Worm (Caenorhabditis elegans): ENCODE measurements around the gene srt-19.
"Not testable (repeated sequence)": the region's sequence is repeated elsewhere in the genome, so short reads cannot be mapped to it uniquely, and the experiment has no call there.

Gene srt-19

DNA sequence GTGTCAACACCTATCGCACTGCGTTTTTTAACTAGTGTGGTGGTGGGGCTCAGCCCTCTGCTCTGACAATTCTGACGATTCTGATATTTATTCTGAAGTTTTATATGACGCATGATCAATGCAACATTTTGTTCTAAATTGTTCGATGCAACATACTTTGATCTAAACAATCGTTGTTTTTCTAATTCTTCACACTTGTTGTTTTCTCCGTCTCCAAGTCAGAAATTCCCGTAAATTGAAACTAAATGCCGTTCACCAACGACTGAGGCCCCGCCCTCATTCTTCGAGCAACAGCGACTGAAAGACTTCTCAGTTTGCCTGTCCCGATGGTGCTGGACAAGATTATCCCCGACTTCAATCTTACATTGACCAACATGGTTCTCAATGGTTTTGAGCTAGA, at the start of gene srt-19:
srt-19 (plus strand) TSS at position 301 of the 400 bp plus-strand sequence.
- TF ChIP-seq zip-4 (GFP tag; optimal IDR thresholded peaks at IDR 0.05); unc-30 (tag; optimal IDR thresholded peaks at IDR 0.05); isw-1 (GFP tag; IDR thresholded peaks at IDR 0.05): not testable (repeated sequence)

- TF ChIP-seq fkh-4 (tag; optimal IDR thresholded peaks at IDR 0.05; ENCODE audit: borderline replicate concordance) (no peak), ets-5 (GFP tag; IDR thresholded peaks at IDR 0.05) (no peak), pag-3 (tag; optimal IDR thresholded peaks at IDR 0.05; ENCODE audit: borderline replicate concordance, insufficient read depth) (no peak), grh-1 (GFP tag; IDR thresholded peaks at IDR 0.05) (no peak), irx-1 (tag; optimal IDR thresholded peaks at IDR 0.05) (no peak), nhr-77 (tag; optimal IDR thresholded peaks at IDR 0.05) (no peak), nhr-20 (tag; optimal IDR thresholded peaks at IDR 0.05) (no peak), blmp-1 (tag; optimal IDR thresholded peaks at IDR 0.05) (no peak), hpl-2 (GFP tag; optimal IDR thresholded peaks at IDR 0.05) (no peak), ama-1 (optimal IDR thresholded peaks at IDR 0.05) (no peak), efl-1 (optimal IDR thresholded peaks at IDR 0.05) (no peak), efl-1 (GFP tag; optimal IDR thresholded peaks at IDR 0.05 in 1 of 2) (no peak)
Measured at ce11 chrV:4236118-4236517, 48.7 kb upstream of the srt-19 start, which contains the start of gene nlp-13. TSS of gene nlp-13 (plus strand) at chrV:4236418.

DNA sequence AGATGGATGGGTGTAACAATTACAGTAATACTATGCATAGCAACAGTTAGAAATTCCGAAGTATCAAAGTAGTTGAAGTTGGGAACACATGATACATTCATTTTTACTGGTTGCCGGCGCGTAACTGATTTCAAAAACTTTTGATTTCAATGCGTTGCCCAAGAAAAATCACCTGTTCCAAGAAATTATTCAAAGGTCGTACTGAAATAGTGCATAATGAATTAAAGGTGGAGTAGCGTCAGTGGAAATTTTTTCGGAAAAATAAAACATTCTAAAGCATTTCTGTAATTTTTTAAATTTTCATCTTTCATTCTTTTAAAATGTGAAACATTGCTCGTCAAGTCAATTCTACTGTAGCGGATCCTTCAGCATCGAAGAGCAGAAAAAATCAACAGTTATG, 44.5 kb upstream of the srt-19 start, which contains the start of gene srh-204:
srh-204 (minus strand) TSS at position 101 of the 400 bp plus-strand sequence.
- TF ChIP-seq ztf-4 (tag; optimal IDR thresholded peaks at IDR 0.05) (no peak), hlh-4 (tag; optimal IDR thresholded peaks at IDR 0.05) (peak; percentile 66)

DNA sequence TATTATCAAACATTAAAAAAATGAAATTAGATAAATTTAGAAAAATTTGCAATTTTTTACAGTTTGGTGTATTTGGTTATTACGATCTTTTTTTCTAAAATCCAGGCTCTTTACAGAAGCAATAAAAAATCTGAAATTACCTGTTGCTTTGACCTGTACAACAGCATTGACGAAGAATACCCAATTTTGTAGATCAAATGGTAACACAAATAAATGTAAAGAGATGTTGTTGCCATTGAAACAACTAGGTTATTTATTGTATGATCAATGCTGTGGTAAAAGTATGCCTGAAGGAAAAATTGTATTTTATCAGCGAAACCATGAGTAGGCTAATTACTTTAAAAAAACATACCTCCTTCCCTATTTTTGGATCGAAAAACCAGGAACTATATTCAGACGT, 43.3 kb upstream of the srt-19 start:
- no peak for TF ChIP-seq snpc-4 (tag; optimal IDR thresholded peaks at IDR 0.05)
- no peak for TF ChIP-seq lin-14 (GFP tag; optimal IDR thresholded peaks at IDR 0.05)
- TF ChIP-seq fkh-10 (GFP tag; optimal IDR thresholded peaks at IDR 0.05): no peak
- TF ChIP-seq C04F5.9 (tag; optimal IDR thresholded peaks at IDR 0.05): no peak
- no peak for TF ChIP-seq dpl-1 (GFP tag; optimal IDR thresholded peaks at IDR 0.05)
- no peak for TF ChIP-seq zag-1 (tag; optimal IDR thresholded peaks at IDR 0.05)
- no peak for TF ChIP-seq sup-37 (GFP tag; optimal IDR thresholded peaks at IDR 0.05)
- TF ChIP-seq nhr-19 (GFP tag; conservative IDR thresholded peaks at IDR 0.05): no peak
- TF ChIP-seq mep-1 (tag; optimal IDR thresholded peaks at IDR 0.05): no peak
- no peak for TF ChIP-seq nhr-11 (tag; optimal IDR thresholded peaks at IDR 0.05)
- TF ChIP-seq rnt-1 (tag; optimal IDR thresholded peaks at IDR 0.05): no peak
- TF ChIP-seq nhr-47 (tag; optimal IDR thresholded peaks at IDR 0.05): no peak
- no peak for TF ChIP-seq skn-1 (tag; optimal IDR thresholded peaks at IDR 0.05)
- TF ChIP-seq mef-2 (tag; optimal IDR thresholded peaks at IDR 0.05): no peak
- no peak for TF ChIP-seq sptf-1 (tag; optimal IDR thresholded peaks at IDR 0.05)
- TF ChIP-seq zip-4 (GFP tag; optimal IDR thresholded peaks at IDR 0.05): no peak
- no peak for TF ChIP-seq ztf-11 (tag; optimal IDR thresholded peaks at IDR 0.05)

DNA sequence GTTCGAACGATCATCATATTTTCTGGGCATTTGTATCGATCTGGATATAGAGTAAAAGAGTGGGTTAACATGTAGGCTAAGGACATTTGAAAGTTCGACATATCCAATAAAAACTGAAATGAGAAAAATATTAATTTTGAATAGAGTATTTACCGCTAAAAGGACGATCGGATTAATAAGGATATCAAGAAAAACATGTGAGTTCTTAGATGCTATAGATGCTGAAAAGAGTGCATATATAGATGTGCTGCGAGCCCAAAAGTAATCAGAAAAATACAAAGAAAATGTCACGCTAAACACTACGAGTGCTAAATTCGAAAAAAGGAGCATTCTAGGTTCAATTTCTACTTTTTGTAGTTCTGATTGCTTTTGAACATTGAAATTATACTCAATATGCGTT, 42.4 kb upstream of the srt-19 start, which contains the start of gene srt-12:
srt-12 (minus strand) TSS at position 101 of the 400 bp plus-strand sequence.
- no peak for TF ChIP-seq efl-1 (optimal IDR thresholded peaks at IDR 0.05)
- TF ChIP-seq efl-1 (GFP tag; optimal IDR thresholded peaks at IDR 0.05 in 1 of 2): no peak
- no peak for TF ChIP-seq pqm-1 (tag; optimal IDR thresholded peaks at IDR 0.05)
- no peak for TF ChIP-seq C04F5.9 (tag; optimal IDR thresholded peaks at IDR 0.05)
- TF ChIP-seq pag-3 (tag; optimal IDR thresholded peaks at IDR 0.05; ENCODE audit: borderline replicate concordance, insufficient read depth): no peak
- TF ChIP-seq snpc-4 (tag; optimal IDR thresholded peaks at IDR 0.05): no peak
- TF ChIP-seq nhr-11 (tag; optimal IDR thresholded peaks at IDR 0.05): no peak
- no peak for TF ChIP-seq aha-1 (tag; optimal IDR thresholded peaks at IDR 0.05)
- no peak for TF ChIP-seq rnt-1 (tag; optimal IDR thresholded peaks at IDR 0.05)
- TF ChIP-seq ama-1 (optimal IDR thresholded peaks at IDR 0.05): no peak
- no peak for TF ChIP-seq nhr-47 (tag; optimal IDR thresholded peaks at IDR 0.05)
- no peak for TF ChIP-seq fkh-8 (tag; optimal IDR thresholded peaks at IDR 0.05)
- no peak for TF ChIP-seq unc-86 (tag; optimal IDR thresholded peaks at IDR 0.05)

Measured in whole organism, L1 larva.